Fruit fly (Drosophila melanogaster) whole organism, embryonic: ENCODE results near the gene CG7381.
A peak's percentile ranks its signal among the peaks of the same experiment; 100 is the strongest.

ENCODE experiments used
- Abd-B ChIP-seq: fragments of 200-800 bp; sonication (Bioruptor generic); optimal IDR thresholded peaks from 2 replicates; lab custom pipeline; 2018; ENCODE audit warnings: missing biosample characterization, mild to moderate bottlenecking, missing genetic modification characterization, moderate library complexity
- CG10431 ChIP-seq: fragments of 200-800 bp; sonication (Bioruptor generic); optimal IDR thresholded peaks from 3 replicates; lab custom pipeline; 2018; ENCODE audit warnings: missing biosample characterization, mild to moderate bottlenecking, missing genetic modification characterization
- CG10959 ChIP-seq: fragments of 200-800 bp; sonication (Bioruptor generic); IDR thresholded peaks from 2 replicates; pipeline ENCODE4 v1.3.6; 2022; ENCODE audit warnings: missing biosample characterization, missing genetic modification characterization
- CG11398 ChIP-seq: fragments of 200-800 bp; sonication (Bioruptor generic); optimal IDR thresholded peaks from 2 replicates; lab custom pipeline; 2016; ENCODE audit warnings: missing biosample characterization, missing genetic modification characterization
- CG12071 ChIP-seq: fragments of 200-800 bp; sonication (Bioruptor generic); optimal IDR thresholded peaks from 3 replicates; lab custom pipeline; 2018; ENCODE audit warnings: missing biosample characterization, mild to moderate bottlenecking, missing genetic modification characterization
- CG12104 ChIP-seq: fragments of 200-800 bp; sonication (Bioruptor generic); optimal IDR thresholded peaks from 3 replicates; lab custom pipeline; 2016; ENCODE audit warnings: missing biosample characterization, missing genetic modification characterization
- CG12659 ChIP-seq: fragments of 200-800 bp; sonication (Bioruptor generic); optimal IDR thresholded peaks from 3 replicates; lab custom pipeline; 2017; ENCODE audit warnings: mild to moderate bottlenecking, missing biosample characterization, missing genetic modification reagents, missing genetic modification characterization
- CG13287 ChIP-seq: fragments of 200-800 bp; sonication (Bioruptor generic); IDR thresholded peaks from 2 replicates; pipeline ENCODE4 v1.3.6; 2022; ENCODE audit warnings: missing biosample characterization, missing genetic modification characterization; ENCODE audit not compliant: partially characterized antibody
- CG15601 ChIP-seq: fragments of 200-800 bp; sonication (Bioruptor generic); optimal IDR thresholded peaks from 3 replicates; lab custom pipeline; 2019; ENCODE audit warnings: missing biosample characterization, mild to moderate bottlenecking, missing genetic modification characterization, moderate library complexity
- CG17186 ChIP-seq: fragments of 200-800 bp; sonication (Bioruptor generic); optimal IDR thresholded peaks from 3 replicates; lab custom pipeline; 2017; ENCODE audit warnings: missing biosample characterization, missing genetic modification reagents, missing genetic modification characterization
- CG17361 ChIP-seq: fragments of 200-800 bp; sonication (Bioruptor generic); IDR thresholded peaks from 3 replicates; pipeline ENCODE4 v1.3.6; 2022; ENCODE audit warnings: missing biosample characterization, missing genetic modification characterization
- CG2678 ChIP-seq: fragments of 200-800 bp; sonication (Bioruptor generic); optimal IDR thresholded peaks from 3 replicates; lab custom pipeline; 2019; ENCODE audit warnings: missing biosample characterization, mild to moderate bottlenecking, missing genetic modification characterization, moderate library complexity
- CG3281 ChIP-seq: fragments of 200-800 bp; sonication (Bioruptor generic); optimal IDR thresholded peaks from 3 replicates; lab custom pipeline; 2017; ENCODE audit warnings: missing biosample characterization, mild to moderate bottlenecking, missing genetic modification characterization
- CG3407 ChIP-seq: fragments of 200-800 bp; sonication (Bioruptor generic); optimal IDR thresholded peaks from 2 replicates; lab custom pipeline; 2018; ENCODE audit warnings: missing biosample characterization, mild to moderate bottlenecking, missing genetic modification characterization
- CG34376 ChIP-seq: fragments of 200-800 bp; sonication (Bioruptor generic); optimal IDR thresholded peaks from 2 replicates; lab custom pipeline; 2018; ENCODE audit warnings: missing biosample characterization, mild to moderate bottlenecking, missing genetic modification characterization
- CG4404 ChIP-seq: fragments of 200-800 bp; sonication (Bioruptor generic); IDR thresholded peaks from 2 replicates; pipeline ENCODE4 v1.3.6; 2022; ENCODE audit warnings: missing biosample characterization, missing genetic modification characterization
- CG4730 ChIP-seq: fragments of 200-800 bp; sonication (Bioruptor generic); IDR thresholded peaks from 2 replicates; pipeline ENCODE4 v1.3.6; 2022; ENCODE audit warnings: missing biosample characterization, missing genetic modification characterization
- CG6854 ChIP-seq: fragments of 200-800 bp; sonication (Bioruptor generic); optimal IDR thresholded peaks from 3 replicates; lab custom pipeline; 2017; ENCODE audit warnings: missing biosample characterization, mild to moderate bottlenecking, missing genetic modification characterization
- CG8359 ChIP-seq: fragments of 200-800 bp; sonication (Bioruptor generic); optimal IDR thresholded peaks from 2 replicates; lab custom pipeline; 2017; ENCODE audit warnings: missing biosample characterization, mild to moderate bottlenecking, missing genetic modification characterization, borderline replicate concordance
- CG8924 ChIP-seq: fragments of 200-800 bp; optimal IDR thresholded peaks from 3 replicates; lab custom pipeline; 2019; ENCODE audit warnings: missing biosample characterization, mild to moderate bottlenecking, missing genetic modification characterization, moderate library complexity
- CG9932 ChIP-seq: fragments of 200-800 bp; sonication (Bioruptor generic); IDR thresholded peaks from 2 replicates; pipeline ENCODE4 v1.3.6; 2022; ENCODE audit warnings: missing biosample characterization, missing genetic modification characterization
- Chrac-16 ChIP-seq: fragments of 200-800 bp; sonication (Bioruptor generic); optimal IDR thresholded peaks from 3 replicates; lab custom pipeline; 2016; ENCODE audit warnings: missing biosample characterization, missing genetic modification characterization
- Deaf1 ChIP-seq: fragments of 200-800 bp; optimal IDR thresholded peaks from 3 replicates; lab custom pipeline; 2019; ENCODE audit warnings: missing biosample characterization, mild to moderate bottlenecking, missing genetic modification characterization, moderate library complexity
- Doc3 ChIP-seq: fragments of 200-800 bp; sonication (Bioruptor generic); IDR thresholded peaks from 3 replicates; pipeline ENCODE4 v1.3.6; 2022; ENCODE audit warnings: missing biosample characterization, missing genetic modification characterization; ENCODE audit not compliant: partially characterized antibody
- E2f2 ChIP-seq: fragments of 200-800 bp; sonication (Bioruptor generic); IDR thresholded peaks from 2 replicates; pipeline ENCODE4 v1.3.6; 2022; ENCODE audit warnings: missing biosample characterization, missing genetic modification characterization
- Ets97D ChIP-seq: fragments of 200-800 bp; sonication (Bioruptor generic); optimal IDR thresholded peaks from 3 replicates; lab custom pipeline; 2016; ENCODE audit warnings: missing biosample characterization, missing genetic modification characterization
- Hmr ChIP-seq: fragments of 200-800 bp; sonication (Bioruptor generic); optimal IDR thresholded peaks from 3 replicates; lab custom pipeline; 2017; ENCODE audit warnings: mild to moderate bottlenecking, missing biosample characterization, missing genetic modification reagents, missing genetic modification characterization
- Hr3 ChIP-seq: fragments of 200-800 bp; sonication (Bioruptor generic); optimal IDR thresholded peaks from 3 replicates; lab custom pipeline; 2016; ENCODE audit warnings: missing biosample characterization, missing genetic modification characterization
- Hr39 ChIP-seq: fragments of >200 bp; optimal IDR thresholded peaks from 2 replicates; lab custom pipeline; 2017
- Hr78 ChIP-seq, 2 experiments: fragments of 200-800 bp in 1 of 2; fragments of >200 bp in 1 of 2; sonication (Bioruptor generic) in 1 of 2; optimal IDR thresholded peaks; 2 replicates each; lab custom pipeline; 2017 to 2019; ENCODE audit warnings: missing biosample characterization in 2 of 2, missing genetic modification characterization in 2 of 2, mild to moderate bottlenecking in 1 of 2, moderate library complexity in 1 of 2
- Lim3 ChIP-seq: fragments of 200-800 bp; sonication (Bioruptor generic); IDR thresholded peaks from 2 replicates; pipeline ENCODE4 v1.3.6; 2022; ENCODE audit warnings: missing biosample characterization, missing genetic modification characterization
- Mes4 ChIP-seq: fragments of 200-800 bp; sonication (Bioruptor generic); optimal IDR thresholded peaks from 2 replicates; lab custom pipeline; 2016; ENCODE audit warnings: missing biosample characterization, missing genetic modification characterization
- Mrtf ChIP-seq: fragments of 200-800 bp; sonication (Bioruptor generic); IDR thresholded peaks from 3 replicates; pipeline ENCODE4 v1.3.6; 2022; ENCODE audit warnings: missing biosample characterization, missing genetic modification characterization
- PHDP ChIP-seq: fragments of 200-800 bp; sonication (Bioruptor generic); optimal IDR thresholded peaks from 3 replicates; lab custom pipeline; 2018; ENCODE audit warnings: missing biosample characterization, mild to moderate bottlenecking, missing genetic modification characterization, moderate library complexity
- Side ChIP-seq: fragments of 200-800 bp; sonication (Bioruptor generic); optimal IDR thresholded peaks from 2 replicates; lab custom pipeline; 2016; ENCODE audit warnings: missing biosample characterization, missing genetic modification characterization
- TFAM ChIP-seq: fragments of 200-800 bp; sonication (Bioruptor generic); optimal IDR thresholded peaks from 2 replicates; lab custom pipeline; 2017; ENCODE audit warnings: missing biosample characterization, missing genetic modification characterization, inconsistent platforms
- ap ChIP-seq: fragments of 200-800 bp; sonication (Bioruptor generic); IDR thresholded peaks from 2 replicates; pipeline ENCODE4 v1.3.6; 2022; ENCODE audit warnings: missing biosample characterization, missing genetic modification characterization
- bab2 ChIP-seq: fragments of 200-800 bp; sonication (Bioruptor generic); optimal IDR thresholded peaks from 2 replicates; lab custom pipeline; 2016; ENCODE audit warnings: missing biosample characterization, missing genetic modification characterization
- chn ChIP-seq: fragments of 200-800 bp; sonication (Bioruptor generic); optimal IDR thresholded peaks from 2 replicates; lab custom pipeline; 2016; ENCODE audit warnings: missing biosample characterization, missing genetic modification characterization
- eve ChIP-seq, 2 experiments: fragments of >200 bp; optimal IDR thresholded peaks; 2 replicates each; lab custom pipeline; 2017; ENCODE audit warnings: missing biosample characterization in 2 of 2, missing genetic modification characterization in 2 of 2
- fd3F ChIP-seq: fragments of 200-800 bp; sonication (Bioruptor generic); optimal IDR thresholded peaks from 2 replicates; lab custom pipeline; 2018; ENCODE audit warnings: missing biosample characterization, mild to moderate bottlenecking, missing genetic modification characterization, moderate library complexity
- gfzf ChIP-seq: fragments of 200-800 bp; sonication (Bioruptor generic); optimal IDR thresholded peaks from 2 replicates; lab custom pipeline; 2016; ENCODE audit warnings: missing biosample characterization, mild to moderate bottlenecking, missing genetic modification characterization, moderate library complexity
- onecut ChIP-seq: fragments of 200-800 bp; sonication (Bioruptor generic); IDR thresholded peaks from 2 replicates; pipeline ENCODE4 v1.3.6; 2022; ENCODE audit warnings: missing biosample characterization, missing genetic modification characterization
- otp ChIP-seq: fragments of 200-800 bp; sonication (Bioruptor generic); IDR thresholded peaks from 3 replicates; pipeline ENCODE4, ENCODE4 v1.3.6; 2022; ENCODE audit warnings: missing biosample characterization, missing genetic modification characterization
- rib ChIP-seq: fragments of 200-800 bp; sonication (Bioruptor generic); IDR thresholded peaks from 2 replicates; pipeline ENCODE4 v1.3.6; 2022; ENCODE audit warnings: missing biosample characterization, missing genetic modification characterization
- row ChIP-seq: fragments of 200-800 bp; sonication (Bioruptor generic); IDR thresholded peaks from 3 replicates; pipeline ENCODE4 v1.3.6; 2022; ENCODE audit warnings: missing biosample characterization, missing genetic modification characterization
- wor ChIP-seq: fragments of 200-800 bp; sonication (Bioruptor generic); IDR thresholded peaks from 2 replicates; pipeline ENCODE4 v1.3.6; 2022; ENCODE audit warnings: missing biosample characterization, missing genetic modification characterization
- z ChIP-seq: fragments of 200-800 bp; sonication (Bioruptor generic); IDR thresholded peaks from 3 replicates; pipeline ENCODE4 v1.3.6; 2022; ENCODE audit warnings: missing biosample characterization, missing genetic modification characterization
- zen ChIP-seq: fragments of 200-800 bp; sonication (Bioruptor generic); optimal IDR thresholded peaks from 3 replicates; lab custom pipeline; 2018; ENCODE audit warnings: missing biosample characterization, mild to moderate bottlenecking, missing genetic modification characterization, moderate library complexity

CG7381 gene

DNA sequence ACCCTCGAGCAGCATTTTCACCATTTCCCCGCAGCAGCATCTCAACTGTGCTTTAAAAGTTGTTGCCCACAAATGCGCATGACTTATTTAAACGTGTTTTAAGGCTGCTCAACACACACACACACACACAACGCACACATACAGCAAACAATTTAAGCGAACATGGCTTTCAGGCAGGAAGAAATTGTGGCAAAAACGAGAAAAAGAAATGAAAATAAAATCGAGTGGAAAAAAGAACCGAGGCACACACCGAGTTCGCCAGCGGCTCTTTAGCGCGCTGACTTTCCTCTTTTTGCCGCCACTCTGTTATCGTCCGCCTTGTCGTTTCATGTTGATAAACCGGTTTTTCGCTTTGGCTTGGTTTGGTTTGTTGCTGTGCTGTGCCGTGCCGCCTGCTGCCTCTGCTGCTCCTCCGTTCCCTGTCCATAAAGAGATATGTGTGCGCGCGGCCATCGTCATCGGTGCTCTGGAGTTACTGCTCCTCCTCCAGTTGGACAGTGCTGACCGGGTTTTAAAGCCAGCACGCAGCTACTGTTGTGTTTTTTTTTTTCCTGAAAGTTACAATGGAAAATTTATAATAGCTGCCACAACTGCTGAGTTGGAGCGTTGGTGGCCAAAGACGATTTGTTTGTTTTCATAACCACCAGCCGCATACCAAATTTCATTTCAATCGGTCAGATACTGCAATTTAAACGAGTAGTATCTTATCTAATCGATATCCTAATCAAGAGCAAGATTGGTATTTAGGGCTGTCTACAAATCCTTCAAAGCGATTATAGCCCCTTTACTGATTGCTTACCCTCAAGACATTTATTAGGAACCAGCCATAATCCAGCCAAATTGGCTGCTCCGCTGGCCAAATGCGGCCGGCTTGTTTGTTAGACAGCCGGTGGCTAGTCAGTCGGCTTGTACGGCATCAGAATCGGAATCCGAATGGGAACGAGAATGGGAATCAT, 38.8 kb upstream of the CG7381 start (continued):
- TF ChIP-seq otp (no peak), CG8924 (tag; lab: Kevin White, UChicago) (no peak), TFAM (GFP tag; lab: Kevin White, UChicago) (no peak), Lim3 (no peak), CG4404 (GFP tag; lab: Robert Waterston, UW) (no peak), CG10431 (no peak), CG3281 (GFP tag; lab: Kevin White, UChicago) (peak; percentile 16), row (GFP tag; lab: Robert Waterston, UW) (peak; percentile 73), Mes4 (GFP tag; lab: Kevin White, UChicago) (no peak), CG3407 (GFP tag; lab: Kevin White, UChicago) (no peak), Hr39 (no peak), ap (GFP tag; lab: Robert Waterston, UW) (no peak), CG4730 (GFP tag; lab: Robert Waterston, UW) (no peak), CG8359 (GFP tag; lab: Kevin White, UChicago) (no peak), Hmr (GFP tag; lab: Kevin White, UChicago) (peak; percentile 40), CG9932 (GFP tag; lab: Robert Waterston, UW) (0 out of 2 replicates have a peak, but pooled peaks have one; percentile 3), eve (GFP tag; optimal IDR thresholded peaks at IDR 0.05; lab: Kevin White, UChicago) (no peak), CG12659 (GFP tag; lab: Kevin White, UChicago) (peak; percentile 22), Ets97D (GFP tag; lab: Kevin White, UChicago) (no peak), CG12071 (GFP tag; lab: Kevin White, UChicago) (no peak), gfzf (GFP tag; lab: Kevin White, UChicago) (no peak), Side (GFP tag; lab: Kevin White, UChicago) (no peak), Hr78 (GFP tag; optimal IDR thresholded peaks at IDR 0.05; lab: Kevin White, UChicago) (no peak), CG34376 (GFP tag; lab: Kevin White, UChicago) (peak; percentile 34), Mrtf (no peak), onecut (GFP tag; lab: Robert Waterston, UW) (0 out of 2 replicates have a peak, but pooled peaks have one; percentile 4), CG12104 (GFP tag; lab: Kevin White, UChicago) (no peak), CG17186 (GFP tag; lab: Kevin White, UChicago) (no peak), chn (GFP tag; lab: Kevin White, UChicago) (no peak), CG15601 (no peak), PHDP (tag; lab: Kevin White, UChicago) (peak; percentile 16), CG2678 (tag; lab: Kevin White, UChicago) (peak; percentile 20), Abd-B (GFP tag; lab: Kevin White, UChicago) (no peak), CG6854 (GFP tag; lab: Kevin White, UChicago) (no peak), Hr3 (GFP tag; lab: Kevin White, UChicago) (no peak), rib (GFP tag; lab: Robert Waterston, UW) (peak; percentile 34; the same call in 1 of the 2 replicates), Deaf1 (tag; lab: Kevin White, UChicago) (peak; percentile 43), fd3F (GFP tag; lab: Kevin White, UChicago) (no peak), wor (GFP tag; lab: Robert Waterston, UW) (no peak), E2f2 (GFP tag; lab: Robert Waterston, UW) (peak; percentile 16; the same call in 1 of the 2 replicates), CG17361 (GFP tag; lab: Robert Waterston, UW) (0 out of 3 replicates have a peak, but pooled peaks have one; percentile 12), z (no peak), bab2 (no peak), CG13287 (no peak; the same call in 1 of the 2 replicates), zen (no peak), Doc3 (no peak), CG10959 (GFP tag; lab: Robert Waterston, UW) (no peak), Chrac-16 (no peak), CG11398 (GFP tag; lab: Kevin White, UChicago) (peak; percentile 10)
